Fruit fly (Drosophila melanogaster) whole organism, wandering third instar larva: ENCODE results near the gene CG10428.

ENCODE experiments used
- Abd-B ChIP-seq: fragments of >200 bp; optimal IDR thresholded peaks from 2 replicates; lab custom pipeline; 2017; ENCODE audit warnings: missing biosample characterization, missing genetic modification characterization
- Dfd ChIP-seq: fragments of >200 bp; optimal IDR thresholded peaks from 2 replicates; lab custom pipeline; 2017; ENCODE audit warnings: missing biosample characterization, missing genetic modification characterization
- Sp1 ChIP-seq: fragments of 200-800 bp; sonication (Bioruptor generic); optimal IDR thresholded peaks from 3 replicates; lab custom pipeline; 2019; ENCODE audit warnings: missing biosample characterization, mild to moderate bottlenecking, missing genetic modification characterization, moderate library complexity
- rgr ChIP-seq: fragments of 200-800 bp; sonication (Bioruptor generic); optimal IDR thresholded peaks from 3 replicates; lab custom pipeline; 2016; ENCODE audit warnings: missing biosample characterization, mild to moderate bottlenecking, missing genetic modification characterization

DNA sequence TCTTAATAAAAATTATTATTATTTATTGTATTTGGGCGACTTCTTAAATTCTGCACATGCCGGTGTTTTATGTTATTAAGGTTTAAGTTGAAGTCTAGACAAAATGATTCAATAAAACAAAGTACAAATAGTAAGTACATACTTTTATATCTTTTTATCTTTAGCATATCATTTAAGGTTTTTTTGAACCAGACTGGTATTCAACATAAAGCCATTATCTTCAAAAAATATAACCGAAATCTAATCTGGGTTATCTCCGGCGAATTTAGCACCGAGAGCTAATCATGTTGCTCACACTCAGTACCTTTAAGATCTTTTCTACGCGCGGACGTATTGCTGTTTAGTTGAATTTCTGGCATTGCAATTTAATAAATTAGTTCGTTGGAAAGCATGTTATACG is 48.5 kb downstream of the CG10428 start, which contains the start of gene CG31792:
- TF ChIP-seq Abd-B, result no peak
- TF ChIP-seq rgr (GFP tag; lab: Kevin White, UChicago), result no peak
- TF ChIP-seq Sp1 (GFP tag; lab: Kevin White, UChicago), result no peak
- no peak for TF ChIP-seq Dfd
